Worm (Caenorhabditis elegans): ENCODE measurements around the gene T11F8.4.
"Not testable (repeated sequence)": the region's sequence is repeated elsewhere in the genome, so short reads cannot be mapped to it uniquely, and the experiment has no call there.

Gene T11F8.4

DNA sequence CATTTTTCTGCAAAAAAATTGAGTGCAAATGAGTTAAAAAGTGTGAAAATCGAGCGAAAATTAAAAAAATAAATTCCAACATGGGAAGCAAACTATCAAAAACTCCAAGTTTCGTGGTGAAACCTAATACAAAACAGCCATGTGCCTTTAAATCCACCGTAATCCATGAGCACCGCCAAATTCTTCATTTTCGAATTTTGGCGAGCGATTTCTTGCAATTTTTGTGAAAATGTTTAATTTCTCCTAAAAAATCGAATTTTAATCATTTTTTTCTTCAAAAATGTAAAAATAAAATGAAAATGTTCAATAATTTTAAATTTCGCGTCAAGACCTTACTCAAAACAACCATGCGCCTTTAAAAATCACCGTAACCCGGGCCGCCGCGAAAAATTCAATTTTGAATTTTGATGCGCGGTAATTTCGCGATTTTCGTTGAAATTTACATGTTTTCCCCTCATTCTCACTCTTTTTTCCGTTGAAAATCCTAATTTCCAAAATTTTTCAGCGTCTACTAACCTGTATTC is 9.9 kb upstream of the T11F8.4 start, which contains the start of the genes snpc-3.1 and puf-7 (continued):
- TF ChIP-seq Y53G8AR.9 (GFP tag; conservative IDR thresholded peaks at IDR 0.05) (peak; percentile 45; the same call in 1 of the 2 replicates), madf-8 (GFP tag; conservative IDR thresholded peaks at IDR 0.05) (peak; percentile 89), efl-1 (GFP tag; optimal IDR thresholded peaks at IDR 0.05) (peak; percentile 42), xnd-1 (tag; optimal IDR thresholded peaks at IDR 0.05) (peak; percentile 90), Y95B8A.8 (GFP tag; IDR thresholded peaks at IDR 0.05) (peak; percentile 44; the same call in 1 of the 2 replicates), F33H1.4 (GFP tag; IDR thresholded peaks at IDR 0.05) (peak; percentile 97), snpc-4 (tag; optimal IDR thresholded peaks at IDR 0.05) (peak in 1 of 4 experiments; percentile 78)
- not testable (repeated sequence) for TF ChIP-seq snpc-4 (GFP tag; optimal IDR thresholded peaks at IDR 0.05)

DNA sequence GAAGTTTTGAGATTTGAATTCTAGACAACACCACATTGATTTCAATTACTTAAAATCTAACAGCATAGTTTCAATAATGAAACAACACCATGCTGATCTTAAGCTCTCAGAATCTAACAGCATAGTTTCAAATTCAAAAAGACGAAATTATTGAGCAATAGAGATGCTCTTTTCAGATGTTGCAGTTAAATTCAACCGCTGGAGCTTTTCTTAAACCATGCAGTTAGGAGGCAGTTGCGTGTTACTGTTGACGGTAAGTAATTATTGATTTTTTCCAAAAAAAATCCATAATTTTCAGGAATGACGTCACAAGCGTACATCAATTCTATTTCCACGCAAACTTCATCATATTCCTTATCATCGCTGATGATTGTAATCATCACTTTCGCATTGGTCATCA is 6.4 kb upstream of the T11F8.4 start, which contains the start of gene T11F8.5:
T11F8.5 (plus strand) TSS at position 301 of the 400 bp plus-strand sequence.
- TF ChIP-seq F10E7.11 (tag; optimal IDR thresholded peaks at IDR 0.05), result no peak
- TF ChIP-seq Y53F4B.3 (GFP tag; IDR thresholded peaks at IDR 0.05), result no peak
- TF ChIP-seq zfh-2 (GFP tag; conservative IDR thresholded peaks at IDR 0.05), result no peak
- no peak for TF ChIP-seq hlh-26 (GFP tag; conservative IDR thresholded peaks at IDR 0.05)
- TF ChIP-seq hlh-12 (tag; optimal IDR thresholded peaks at IDR 0.05), result no peak
- TF ChIP-seq lsy-27 (tag; optimal IDR thresholded peaks at IDR 0.05; ENCODE audit: borderline replicate concordance, insufficient read depth), result no peak

DNA sequence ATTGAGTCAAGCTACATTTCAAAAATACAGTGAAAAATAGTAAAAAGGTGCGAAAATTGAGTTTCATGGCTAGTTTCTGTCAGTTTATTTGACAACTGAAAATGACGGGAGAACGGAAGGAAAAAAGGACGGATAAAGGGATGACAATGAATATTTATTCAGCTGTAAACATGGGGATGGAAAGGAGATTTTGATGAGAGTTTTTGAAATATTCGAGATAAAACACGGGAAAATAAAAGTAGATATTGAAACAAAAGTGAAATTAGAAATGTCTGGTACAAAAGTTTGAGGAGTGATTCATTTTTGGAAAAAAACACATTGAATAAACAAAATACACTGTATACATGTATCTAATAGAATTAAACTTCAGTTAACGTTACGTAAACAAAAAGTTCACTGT is 5.9 kb upstream of the T11F8.4 start, which contains the start of gene T11F8.12:
T11F8.12 (minus strand) TSS at position 101 of the 400 bp plus-strand sequence.
- TF ChIP-seq K12H6.12 (tag; optimal IDR thresholded peaks at IDR 0.05) (no peak), sdz-38 (tag; optimal IDR thresholded peaks at IDR 0.05) (no peak), ztf-18 (tag; optimal IDR thresholded peaks at IDR 0.05) (no peak), mes-4 (tag; optimal IDR thresholded peaks at IDR 0.05) (no peak), F10E7.11 (tag; optimal IDR thresholded peaks at IDR 0.05) (no peak), nhr-80 (tag; optimal IDR thresholded peaks at IDR 0.05) (no peak), ekl-4 (GFP tag; IDR thresholded peaks at IDR 0.05) (no peak), Y53G8AR.9 (GFP tag; conservative IDR thresholded peaks at IDR 0.05) (no peak), Y79H2A.3 (GFP tag; conservative IDR thresholded peaks at IDR 0.05) (no peak), ama-1 (optimal IDR thresholded peaks at IDR 0.05) (no peak), ama-1 (GFP tag; optimal IDR thresholded peaks at IDR 0.05) (no peak), ceh-79 (tag; optimal IDR thresholded peaks at IDR 0.05) (no peak), pha-4 (tag; optimal IDR thresholded peaks at IDR 0.05) (no peak), athp-1 (tag; optimal IDR thresholded peaks at IDR 0.05) (no peak), B0336.3 (GFP tag; IDR thresholded peaks at IDR 0.05) (no peak), mxl-1 (tag; optimal IDR thresholded peaks at IDR 0.05) (no peak), somi-1 (GFP tag; optimal IDR thresholded peaks at IDR 0.05) (no peak), egl-44 (GFP tag; IDR thresholded peaks at IDR 0.05) (no peak), akir-1 (GFP tag; optimal IDR thresholded peaks at IDR 0.05) (no peak)

DNA sequence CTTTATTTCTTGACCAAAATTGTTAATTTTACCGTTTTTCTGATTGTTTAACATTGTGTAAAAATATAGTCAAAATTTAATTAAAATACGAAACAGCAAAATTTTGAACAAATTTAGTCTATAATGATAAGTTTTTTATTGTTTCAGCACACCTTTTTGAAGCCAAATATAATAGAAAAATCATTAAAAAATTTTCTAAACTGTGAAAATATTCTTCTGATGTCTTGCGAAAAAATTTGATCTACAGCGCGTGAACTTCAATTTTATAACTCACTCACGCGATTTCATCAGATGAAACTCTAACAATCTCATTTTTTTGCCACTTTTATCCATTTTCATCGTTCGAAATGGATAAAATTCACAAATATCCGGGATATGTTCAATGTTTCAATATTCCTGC is 2.9 kb upstream of the T11F8.4 start, which contains the start of gene T11F8.1:
T11F8.1 (plus strand) TSS at position 301 of the 400 bp plus-strand sequence.
- TF ChIP-seq efl-1 (GFP tag; optimal IDR thresholded peaks at IDR 0.05) (peak; percentile 21), die-1 (tag; optimal IDR thresholded peaks at IDR 0.05) (no peak)

DNA sequence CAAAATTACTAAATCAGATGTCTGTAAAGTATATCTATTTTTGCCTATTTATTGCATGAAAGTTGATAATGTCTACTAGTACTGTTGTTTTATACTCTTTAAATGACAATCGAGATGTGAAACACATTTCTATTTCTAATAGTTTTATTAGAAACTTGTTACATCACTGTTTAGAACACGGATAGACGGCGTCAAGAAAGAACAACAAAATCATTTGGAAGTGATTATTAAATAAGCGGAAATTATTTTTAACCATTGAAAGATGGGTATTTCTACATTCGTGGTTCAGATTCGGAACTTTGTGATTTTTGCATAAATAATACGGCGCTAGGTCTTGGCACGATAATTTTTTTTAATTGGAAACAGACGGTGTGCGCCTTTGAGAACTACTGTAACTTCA is 3.3 kb downstream of the T11F8.4 start:
- TF ChIP-seq sptf-2 (GFP tag; optimal IDR thresholded peaks at IDR 0.05) (no peak), lin-40 (tag; optimal IDR thresholded peaks at IDR 0.05) (no peak), ztf-6 (GFP tag; IDR thresholded peaks at IDR 0.05) (no peak), hsf-1 (GFP tag; IDR thresholded peaks at IDR 0.05) (peak; percentile 25; the same call in 1 of the 2 replicates), lag-1 (GFP tag; IDR thresholded peaks at IDR 0.05) (no peak), tlf-1 (GFP tag; optimal IDR thresholded peaks at IDR 0.05) (peak; percentile 11), F49E8.2 (tag; optimal IDR thresholded peaks at IDR 0.05; ENCODE audit: insufficient read depth) (peak; percentile 57), Y53G8AR.9 (GFP tag; conservative IDR thresholded peaks at IDR 0.05) (peak; percentile 74; the same call in 1 of the 2 replicates), snpc-1.1 (tag; optimal IDR thresholded peaks at IDR 0.05; ENCODE audit: insufficient read depth) (peak; percentile 28), lin-26 (GFP tag; IDR thresholded peaks at IDR 0.05) (no peak), lin-54 (GFP tag; optimal IDR thresholded peaks at IDR 0.05) (peak; percentile 39), K12H6.12 (tag; optimal IDR thresholded peaks at IDR 0.05) (no peak), ama-1 (optimal IDR thresholded peaks at IDR 0.05) (no peak), ama-1 (GFP tag; optimal IDR thresholded peaks at IDR 0.05) (peak in 1 of 2 experiments; percentile 64), B0261.1 (tag; optimal IDR thresholded peaks at IDR 0.05) (no peak)

All from whole organism, young adult.